Worm (Caenorhabditis elegans): ENCODE results near the gene T26C12.1.

DNA sequence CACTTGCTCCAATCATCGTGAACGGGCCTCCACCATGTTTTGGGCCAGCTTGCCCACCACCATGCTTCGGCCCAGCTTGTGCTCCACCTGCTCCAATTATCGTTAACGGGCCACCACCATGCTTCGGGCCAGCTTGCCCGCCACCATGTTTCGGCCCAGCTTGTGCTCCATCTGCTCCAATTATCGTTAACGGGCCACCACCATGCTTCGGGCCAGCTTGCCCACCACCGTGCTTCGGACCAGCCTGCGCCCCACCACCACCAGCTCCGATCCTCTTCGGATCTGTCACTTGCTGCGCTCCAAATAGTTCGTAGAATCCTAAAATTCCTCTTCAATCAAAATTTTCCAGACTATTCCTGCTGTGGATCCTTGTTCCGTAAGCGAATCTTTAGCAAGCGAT, 40.5 kb downstream of the T26C12.1 start:
- TF ChIP-seq ama-1 (optimal IDR thresholded peaks at IDR 0.05) (no peak), pqm-1 (tag; optimal IDR thresholded peaks at IDR 0.05) (no peak), elt-1 (tag; optimal IDR thresholded peaks at IDR 0.05) (no peak)

Data from whole organism, L3 larva.